Fruit fly (Drosophila melanogaster) whole organism, embryonic: ENCODE measurements around the gene CG6983.

Experiments used
- ATbp ChIP-seq: fragments of 200-800 bp; sonication (Bioruptor generic); optimal IDR thresholded peaks from 2 replicates; lab custom pipeline; 2017; ENCODE audit warnings: missing biosample characterization, mild to moderate bottlenecking, missing genetic modification characterization, missing genetic modification reagents
- BtbVII ChIP-seq: fragments of 200-800 bp; sonication (Bioruptor generic); optimal IDR thresholded peaks from 3 replicates; lab custom pipeline; 2017; ENCODE audit warnings: missing biosample characterization, mild to moderate bottlenecking, missing genetic modification characterization
- CG10366 ChIP-seq: fragments of 200-800 bp; sonication (Bioruptor generic); IDR thresholded peaks from 2 replicates; pipeline ENCODE4 v1.3.6; 2022; ENCODE audit warnings: missing biosample characterization, missing genetic modification characterization
- CG13424 ChIP-seq: fragments of 200-800 bp; sonication (Bioruptor generic); optimal IDR thresholded peaks from 2 replicates; lab custom pipeline; 2019; ENCODE audit warnings: missing biosample characterization, mild to moderate bottlenecking, missing genetic modification characterization, moderate library complexity
- CG17568 ChIP-seq: fragments of 200-800 bp; sonication (Bioruptor generic); optimal IDR thresholded peaks from 2 replicates; lab custom pipeline; 2018; ENCODE audit warnings: missing biosample characterization, mild to moderate bottlenecking, missing genetic modification characterization, moderate library complexity
- CG17802 ChIP-seq: fragments of 200-800 bp; sonication (Bioruptor generic); optimal IDR thresholded peaks from 2 replicates; lab custom pipeline; 2018; ENCODE audit warnings: missing biosample characterization, mild to moderate bottlenecking, missing genetic modification characterization, moderate library complexity
- CG17829 ChIP-seq: fragments of 200-800 bp; optimal IDR thresholded peaks from 2 replicates; lab custom pipeline; 2019; ENCODE audit warnings: missing biosample characterization, mild to moderate bottlenecking, missing genetic modification characterization, moderate library complexity
- CG2129 ChIP-seq: fragments of 200-800 bp; sonication (Bioruptor generic); IDR thresholded peaks from 2 replicates; pipeline ENCODE4 v1.3.6; 2022; ENCODE audit warnings: missing biosample characterization, missing genetic modification characterization; ENCODE audit not compliant: partially characterized antibody
- CG2889 ChIP-seq: fragments of 200-800 bp; sonication (Bioruptor generic); IDR thresholded peaks from 3 replicates; pipeline ENCODE4 v1.3.6; 2022; ENCODE audit warnings: missing biosample characterization, missing genetic modification characterization
- CG32772 ChIP-seq: fragments of 200-800 bp; sonication (Bioruptor generic); IDR thresholded peaks from 2 replicates; pipeline ENCODE4 v1.3.6; 2022; ENCODE audit warnings: missing biosample characterization, missing genetic modification characterization
- CG4730 ChIP-seq: fragments of 200-800 bp; sonication (Bioruptor generic); IDR thresholded peaks from 2 replicates; pipeline ENCODE4 v1.3.6; 2022; ENCODE audit warnings: missing biosample characterization, missing genetic modification characterization
- CG6272 ChIP-seq: fragments of 200-800 bp; sonication (Bioruptor generic); IDR thresholded peaks from 2 replicates; pipeline ENCODE4 v1.3.6; 2022; ENCODE audit warnings: missing biosample characterization, missing genetic modification characterization
- CG7357 ChIP-seq: fragments of 200-800 bp; sonication (Bioruptor generic); IDR thresholded peaks from 3 replicates; pipeline ENCODE4 v1.3.6; 2022; ENCODE audit warnings: missing biosample characterization, missing genetic modification characterization
- CG7839 ChIP-seq: fragments of 200-800 bp; sonication (Bioruptor generic); optimal IDR thresholded peaks from 3 replicates; lab custom pipeline; 2018; ENCODE audit warnings: missing biosample characterization, mild to moderate bottlenecking, missing genetic modification characterization, moderate library complexity
- CG8281 ChIP-seq: fragments of 200-800 bp; sonication (Bioruptor generic); optimal IDR thresholded peaks from 2 replicates; lab custom pipeline; 2018; ENCODE audit warnings: missing biosample characterization, mild to moderate bottlenecking, missing genetic modification characterization, moderate library complexity
- CG8388 ChIP-seq: fragments of 200-800 bp; sonication (Bioruptor generic); optimal IDR thresholded peaks from 2 replicates; lab custom pipeline; 2019; ENCODE audit warnings: missing biosample characterization, mild to moderate bottlenecking, missing genetic modification characterization, moderate library complexity
- CG8924 ChIP-seq: fragments of 200-800 bp; optimal IDR thresholded peaks from 3 replicates; lab custom pipeline; 2019; ENCODE audit warnings: missing biosample characterization, mild to moderate bottlenecking, missing genetic modification characterization, moderate library complexity
- CG9817 ChIP-seq: fragments of 200-800 bp; sonication (Bioruptor generic); optimal IDR thresholded peaks from 2 replicates; lab custom pipeline; 2018; ENCODE audit warnings: missing biosample characterization, mild to moderate bottlenecking, missing genetic modification characterization, moderate library complexity
- D ChIP-seq, 2 experiments: fragments of 200-800 bp in 1 of 2; fragments of >200 bp in 1 of 2; sonication (Bioruptor generic) in 1 of 2; optimal IDR thresholded peaks; 2 replicates in 1 of 2; 3 replicates in 1 of 2; lab custom pipeline; 2017; ENCODE audit warnings: mild to moderate bottlenecking in 1 of 2, missing biosample characterization in 1 of 2, missing genetic modification characterization in 1 of 2, missing genetic modification reagents in 1 of 2
- Dbx ChIP-seq: fragments of 200-800 bp; sonication (Bioruptor generic); IDR thresholded peaks from 3 replicates; pipeline ENCODE4 v1.3.6; 2022; ENCODE audit warnings: missing biosample characterization, missing genetic modification characterization
- E2f1 ChIP-seq: fragments of 200-800 bp; sonication (Bioruptor generic); IDR thresholded peaks from 2 replicates; pipeline ENCODE4 v1.3.6; 2022; ENCODE audit warnings: missing biosample characterization, missing genetic modification characterization
- ERR ChIP-seq: fragments of 200-800 bp; sonication (Bioruptor generic); optimal IDR thresholded peaks from 2 replicates; lab custom pipeline; 2016; ENCODE audit warnings: missing biosample characterization, missing genetic modification characterization
- Ets65A ChIP-seq: fragments of 200-800 bp; sonication (Bioruptor generic); peaks from one replicate; lab custom pipeline; 2016; ENCODE audit warnings: missing biosample characterization, missing genetic modification characterization
- Ravus ChIP-seq: fragments of 200-800 bp; sonication (Bioruptor generic); IDR thresholded peaks from 2 replicates; pipeline ENCODE4 v1.3.6; 2022; ENCODE audit warnings: missing biosample characterization, missing genetic modification characterization
- Vsx1 ChIP-seq: fragments of 200-800 bp; sonication (Bioruptor generic); optimal IDR thresholded peaks from 2 replicates; lab custom pipeline; 2017; ENCODE audit warnings: missing biosample characterization, mild to moderate bottlenecking, missing genetic modification characterization, missing genetic modification reagents
- abd-A ChIP-seq: fragments of 200-800 bp; sonication (Bioruptor generic); optimal IDR thresholded peaks from 3 replicates; lab custom pipeline; 2019; ENCODE audit warnings: missing biosample characterization, mild to moderate bottlenecking, missing genetic modification characterization, moderate library complexity
- az2 ChIP-seq: fragments of 200-800 bp; sonication (Bioruptor generic); optimal IDR thresholded peaks from 3 replicates; lab custom pipeline; 2016; ENCODE audit warnings: missing biosample characterization, missing genetic modification characterization
- bab2 ChIP-seq: fragments of 200-800 bp; sonication (Bioruptor generic); optimal IDR thresholded peaks from 2 replicates; lab custom pipeline; 2016; ENCODE audit warnings: missing biosample characterization, missing genetic modification characterization
- croc ChIP-seq: fragments of 200-800 bp; sonication (Bioruptor generic); conservative IDR thresholded peaks from 3 replicates; pipeline ENCODE4 v1.3.6; 2022; ENCODE audit warnings: missing biosample characterization, missing genetic modification characterization
- gcm ChIP-seq: fragments of 200-800 bp; sonication (Bioruptor generic); optimal IDR thresholded peaks from 2 replicates; lab custom pipeline; 2019; ENCODE audit warnings: missing biosample characterization, mild to moderate bottlenecking, missing genetic modification characterization, moderate library complexity
- gem ChIP-seq: fragments of 200-800 bp; sonication (Bioruptor generic); optimal IDR thresholded peaks from 2 replicates; lab custom pipeline; 2019; ENCODE audit warnings: missing biosample characterization, mild to moderate bottlenecking, missing genetic modification characterization, moderate library complexity
- ind ChIP-seq: fragments of 200-800 bp; sonication (Bioruptor generic); optimal IDR thresholded peaks from 3 replicates; lab custom pipeline; 2016; ENCODE audit warnings: missing biosample characterization, missing genetic modification characterization
- lola ChIP-seq, 3 experiments: fragments of >200 bp in 2 of 3; fragments of 200-800 bp in 1 of 3; sonication (Bioruptor generic) in 1 of 3; optimal IDR thresholded peaks; 2 replicates each; lab custom pipeline; 2017 to 2019; ENCODE audit warnings: missing biosample characterization in 3 of 3, missing genetic modification characterization in 3 of 3, mild to moderate bottlenecking in 1 of 3, moderate library complexity in 1 of 3
- otp ChIP-seq: fragments of 200-800 bp; sonication (Bioruptor generic); IDR thresholded peaks from 3 replicates; pipeline ENCODE4, ENCODE4 v1.3.6; 2022; ENCODE audit warnings: missing biosample characterization, missing genetic modification characterization
- slbo ChIP-seq: fragments of 200-800 bp; sonication (Bioruptor generic); IDR thresholded peaks from 2 replicates; pipeline ENCODE4 v1.3.6; 2022; ENCODE audit warnings: missing biosample characterization, missing genetic modification characterization
- stc ChIP-seq: fragments of 200-800 bp; sonication (Bioruptor generic); IDR thresholded peaks from 2 replicates; pipeline ENCODE4 v1.3.6; 2022; ENCODE audit warnings: missing biosample characterization, missing genetic modification characterization
- tio ChIP-seq: fragments of 200-800 bp; sonication (Bioruptor generic); optimal IDR thresholded peaks from 2 replicates; lab custom pipeline; 2017; ENCODE audit warnings: missing biosample characterization, missing genetic modification characterization, inconsistent platforms
- trem ChIP-seq: fragments of 200-800 bp; optimal IDR thresholded peaks from 3 replicates; lab custom pipeline; 2019; ENCODE audit warnings: missing biosample characterization, mild to moderate bottlenecking, missing genetic modification characterization, moderate library complexity
- trh ChIP-seq: fragments of 200-800 bp; sonication (Bioruptor generic); optimal IDR thresholded peaks from 2 replicates; lab custom pipeline; 2016; ENCODE audit warnings: missing biosample characterization, missing genetic modification characterization
- vvl ChIP-seq: fragments of 200-800 bp; sonication (Bioruptor generic); IDR thresholded peaks from 2 replicates; pipeline ENCODE4 v1.3.6; 2022; ENCODE audit warnings: missing biosample characterization, missing genetic modification characterization

CG6983 gene

DNA sequence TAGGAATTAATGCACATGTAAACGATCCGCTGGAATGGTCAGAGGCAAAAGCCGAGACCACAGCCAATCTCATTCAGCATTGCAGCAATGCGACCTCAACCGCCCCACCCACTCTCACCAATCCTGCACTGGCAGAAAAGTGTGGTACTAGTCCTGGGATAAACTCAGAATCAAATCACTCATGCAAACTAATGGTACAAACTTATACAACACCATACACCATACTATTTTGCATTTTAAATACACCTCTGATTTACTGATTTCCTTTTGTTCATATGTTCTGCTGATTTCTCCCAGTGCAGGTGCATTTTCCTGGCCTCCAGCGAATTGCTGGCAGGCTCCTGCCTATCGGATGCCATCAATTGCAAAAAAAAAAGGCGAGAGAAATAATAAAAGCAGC lies 30.2 kb downstream of the CG6983 start (continued):
- TF ChIP-seq gcm (GFP tag; lab: Kevin White, UChicago): no peak
- peak; percentile 54 for TF ChIP-seq ATbp (GFP tag; lab: Kevin White, UChicago)
- TF ChIP-seq trh: no peak
- no peak for TF ChIP-seq Ravus (GFP tag; lab: Robert Waterston, UW)
- no peak for TF ChIP-seq Dbx
- TF ChIP-seq croc (GFP tag; lab: Robert Waterston, UW): no peak
- no peak for TF ChIP-seq BtbVII (GFP tag; lab: Kevin White, UChicago)
- no peak for TF ChIP-seq otp (GFP tag; lab: Robert Waterston, UW)
- no peak for TF ChIP-seq CG8281 (tag; lab: Kevin White, UChicago)
- peak; percentile 19 for TF ChIP-seq az2 (GFP tag; lab: Kevin White, UChicago)
- no peak for TF ChIP-seq vvl (GFP tag; lab: Robert Waterston, UW)
- no peak for TF ChIP-seq Vsx1 (GFP tag; lab: Kevin White, UChicago)
- TF ChIP-seq D (optimal IDR thresholded peaks at IDR 0.05; lab: Kevin White, UChicago): no peak
- TF ChIP-seq D (GFP tag; optimal IDR thresholded peaks at IDR 0.05; lab: Kevin White, UChicago): peak; percentile 7
- TF ChIP-seq E2f1 (GFP tag; lab: Robert Waterston, UW): peak; percentile 34; the same call in 1 of the 2 replicates
- TF ChIP-seq CG13424: no peak
- no peak for TF ChIP-seq tio (GFP tag; lab: Kevin White, UChicago)
- no peak for TF ChIP-seq CG2129 (GFP tag; lab: Robert Waterston, UW)
- no peak for TF ChIP-seq CG6272 (GFP tag; lab: Robert Waterston, UW)
- peak; percentile 33 for TF ChIP-seq bab2
- TF ChIP-seq trem (tag; lab: Kevin White, UChicago): no peak
- TF ChIP-seq ERR: no peak
- TF ChIP-seq CG7839 (tag; lab: Kevin White, UChicago): no peak
- TF ChIP-seq ind: peak; percentile 13
- TF ChIP-seq CG17568 (GFP tag; lab: Kevin White, UChicago): no peak
- no peak; the same call in 1 of the 2 replicates for TF ChIP-seq CG10366 (GFP tag; lab: Robert Waterston, UW)
- TF ChIP-seq CG7357 (GFP tag; lab: Robert Waterston, UW): no peak
- TF ChIP-seq CG2889 (GFP tag; lab: Robert Waterston, UW): no peak
- no peak for TF ChIP-seq CG17829 (tag; lab: Kevin White, UChicago)
- no peak for TF ChIP-seq gem (tag; lab: Kevin White, UChicago)
- TF ChIP-seq CG9817: no peak
- 0 out of 2 replicates have a peak, but pooled peaks have one; percentile 20 for TF ChIP-seq slbo (GFP tag; lab: Robert Waterston, UW)
- TF ChIP-seq CG17802 (tag; lab: Kevin White, UChicago): no peak
- TF ChIP-seq stc (GFP tag; lab: Robert Waterston, UW): 0 out of 2 replicates have a peak, but pooled peaks have one; percentile 17
- TF ChIP-seq lola (GFP tag; optimal IDR thresholded peaks at IDR 0.05; lab: Kevin White, UChicago): no peak
- TF ChIP-seq CG8388 (GFP tag; lab: Kevin White, UChicago): peak; percentile 9
- TF ChIP-seq CG4730 (GFP tag; lab: Robert Waterston, UW): no peak
- 0 out of 2 replicates have a peak, but pooled peaks have one; percentile 20 for TF ChIP-seq CG32772

- peak; percentile 30 for TF ChIP-seq Ets65A (GFP tag; lab: Kevin White, UChicago)
- TF ChIP-seq CG8924 (tag; lab: Kevin White, UChicago): no peak
- no peak for TF ChIP-seq abd-A (tag; lab: Kevin White, UChicago)
Measured at dm6 chr3L:8412725-8413124, 36.5 kb downstream of the CG6983 start, which contains the start of the genes Oseg1 and mtrm. Gene Oseg1 (minus strand): TSS chr3L:8412825. Gene mtrm (plus strand): TSS chr3L:8413012.
